Fruit fly (Drosophila melanogaster) whole organism, embryonic: ENCODE data around the gene chrb.

Source experiments
- CG10543 ChIP-seq: fragments of 200-800 bp; sonication (Bioruptor generic); optimal IDR thresholded peaks from 3 replicates; lab custom pipeline; 2017; ENCODE audit warnings: missing biosample characterization, mild to moderate bottlenecking, missing genetic modification characterization, moderate library complexity
- Camta ChIP-seq: fragments of 200-800 bp; sonication (Bioruptor generic); optimal IDR thresholded peaks from 2 replicates; lab custom pipeline; 2016; ENCODE audit warnings: missing biosample characterization, missing genetic modification characterization
- Rx ChIP-seq: fragments of 200-800 bp; sonication (Bioruptor generic); IDR thresholded peaks from 2 replicates; pipeline ENCODE4 v1.3.6; 2022; ENCODE audit warnings: missing biosample characterization, missing genetic modification characterization
- Sox102F ChIP-seq: fragments of 200-800 bp; sonication (Bioruptor generic); optimal IDR thresholded peaks from 2 replicates; lab custom pipeline; 2018; ENCODE audit warnings: missing biosample characterization, mild to moderate bottlenecking, missing genetic modification characterization, moderate library complexity
- hbn ChIP-seq: fragments of 200-800 bp; sonication (Bioruptor generic); IDR thresholded peaks from 2 replicates; pipeline ENCODE4 v1.3.6; 2022; ENCODE audit warnings: missing biosample characterization, missing genetic modification characterization; ENCODE audit not compliant: partially characterized antibody
- ranshi ChIP-seq: fragments of 200-800 bp; sonication (Bioruptor generic); IDR thresholded peaks from 2 replicates; pipeline ENCODE4 v1.3.6; 2022; ENCODE audit warnings: missing biosample characterization, missing genetic modification characterization
- sima ChIP-seq: fragments of 200-800 bp; sonication (Bioruptor generic); optimal IDR thresholded peaks from 2 replicates; lab custom pipeline; 2016; ENCODE audit warnings: missing biosample characterization, missing genetic modification characterization
- sr ChIP-seq: fragments of 200-800 bp; sonication (Bioruptor generic); IDR thresholded peaks from 3 replicates; pipeline ENCODE4 v1.3.6; 2022; ENCODE audit warnings: missing biosample characterization, missing genetic modification characterization

- peak; percentile 47 for TF ChIP-seq Sox102F (GFP tag; lab: Kevin White, UChicago)
- TF ChIP-seq ranshi (GFP tag; lab: Robert Waterston, UW): peak; percentile 59
- TF ChIP-seq Rx (GFP tag; lab: Robert Waterston, UW): no peak
- no peak for TF ChIP-seq Camta
- TF ChIP-seq CG10543 (GFP tag; lab: Kevin White, UChicago): no peak
- no peak for TF ChIP-seq hbn (GFP tag; lab: Robert Waterston, UW)
- TF ChIP-seq sima: no peak
- no peak for TF ChIP-seq sr (GFP tag; lab: Robert Waterston, UW)
Measured at dm6 chr3L:11536132-11536531, 48.8 kb downstream of the chrb start.
